Fruit fly (Drosophila melanogaster) whole organism, embryonic: Measurements from ENCODE around the gene Hr78.

Source experiments
- Adf1 ChIP-seq: fragments of 200-800 bp; sonication (Bioruptor generic); IDR thresholded peaks from 2 replicates; pipeline ENCODE4 v1.3.6; 2022; ENCODE audit warnings: missing biosample characterization, missing genetic modification characterization
- Aef1 ChIP-seq: fragments of 200-800 bp; sonication (Bioruptor generic); IDR thresholded peaks from 3 replicates; pipeline ENCODE4 v1.3.6; 2022; ENCODE audit warnings: missing biosample characterization, missing genetic modification characterization
- C15 ChIP-seq: fragments of 200-800 bp; sonication (Bioruptor generic); IDR thresholded peaks from 3 replicates; pipeline ENCODE4 v1.3.6; 2022; ENCODE audit warnings: missing biosample characterization, missing genetic modification characterization
- CG12219 ChIP-seq: fragments of 200-800 bp; sonication (Bioruptor generic); optimal IDR thresholded peaks from 3 replicates; lab custom pipeline; 2018; ENCODE audit warnings: missing biosample characterization, mild to moderate bottlenecking, missing genetic modification characterization
- CG12744 ChIP-seq: fragments of 200-800 bp; sonication (Bioruptor generic); optimal IDR thresholded peaks from 2 replicates; lab custom pipeline; 2016; ENCODE audit warnings: missing biosample characterization, missing genetic modification characterization
- CG14014 ChIP-seq: fragments of 200-800 bp; sonication (Bioruptor generic); IDR thresholded peaks from 2 replicates; pipeline ENCODE4 v1.3.6; 2022; ENCODE audit warnings: missing biosample characterization, missing genetic modification characterization
- CG15479 ChIP-seq: fragments of 200-800 bp; sonication (Bioruptor generic); optimal IDR thresholded peaks from 3 replicates; lab custom pipeline; 2019; ENCODE audit warnings: missing biosample characterization, mild to moderate bottlenecking, missing genetic modification characterization, moderate library complexity
- CG17829 ChIP-seq: fragments of 200-800 bp; optimal IDR thresholded peaks from 2 replicates; lab custom pipeline; 2019; ENCODE audit warnings: missing biosample characterization, mild to moderate bottlenecking, missing genetic modification characterization, moderate library complexity
- CG30020 ChIP-seq: fragments of 200-800 bp; optimal IDR thresholded peaks from 2 replicates; lab custom pipeline; 2019; ENCODE audit warnings: missing biosample characterization, mild to moderate bottlenecking, missing genetic modification characterization, moderate library complexity
- CG31224 ChIP-seq: fragments of 200-800 bp; sonication (Bioruptor generic); IDR thresholded peaks from 2 replicates; pipeline ENCODE4 v1.3.6; 2022; ENCODE audit warnings: missing biosample characterization, missing genetic modification characterization
- CG32772 ChIP-seq: fragments of 200-800 bp; sonication (Bioruptor generic); IDR thresholded peaks from 2 replicates; pipeline ENCODE4 v1.3.6; 2022; ENCODE audit warnings: missing biosample characterization, missing genetic modification characterization
- CG8478 ChIP-seq: fragments of >200 bp; optimal IDR thresholded peaks from 2 replicates; lab custom pipeline; 2018
- CG9609 ChIP-seq: fragments of 200-800 bp; sonication (Bioruptor generic); optimal IDR thresholded peaks from 3 replicates; lab custom pipeline; 2016; ENCODE audit warnings: missing biosample characterization, missing genetic modification characterization
- Elba2 ChIP-seq: fragments of 200-800 bp; sonication (Bioruptor generic); optimal IDR thresholded peaks from 3 replicates; lab custom pipeline; 2016; ENCODE audit warnings: missing biosample characterization, missing genetic modification characterization
- Ets97D ChIP-seq: fragments of 200-800 bp; sonication (Bioruptor generic); optimal IDR thresholded peaks from 3 replicates; lab custom pipeline; 2016; ENCODE audit warnings: missing biosample characterization, missing genetic modification characterization
- HmgD ChIP-seq: fragments of 200-800 bp; sonication (Bioruptor generic); optimal IDR thresholded peaks from 3 replicates; lab custom pipeline; 2016; ENCODE audit warnings: missing biosample characterization, missing genetic modification characterization
- Hmr ChIP-seq: fragments of 200-800 bp; sonication (Bioruptor generic); optimal IDR thresholded peaks from 3 replicates; lab custom pipeline; 2017; ENCODE audit warnings: mild to moderate bottlenecking, missing biosample characterization, missing genetic modification reagents, missing genetic modification characterization
- Jarid2 ChIP-seq: fragments of 200-800 bp; sonication (Bioruptor generic); optimal IDR thresholded peaks from 3 replicates; lab custom pipeline; 2017; ENCODE audit warnings: mild to moderate bottlenecking, missing biosample characterization, missing genetic modification reagents, missing genetic modification characterization
- MBD-R2 ChIP-seq: fragments of 200-800 bp; sonication (Bioruptor generic); IDR thresholded peaks from 2 replicates; pipeline ENCODE4 v1.3.6; 2022; ENCODE audit warnings: missing biosample characterization, missing genetic modification characterization
- NC2β ChIP-seq: fragments of 200-800 bp; sonication (Bioruptor generic); optimal IDR thresholded peaks from 2 replicates; lab custom pipeline; 2016; ENCODE audit warnings: missing biosample characterization, missing genetic modification characterization
- Neu2 ChIP-seq: fragments of 200-800 bp; sonication (Bioruptor generic); optimal IDR thresholded peaks from 3 replicates; lab custom pipeline; 2016; ENCODE audit warnings: missing biosample characterization, missing genetic modification characterization, borderline replicate concordance
- Nf-YA ChIP-seq: fragments of 200-800 bp; sonication (Bioruptor generic); IDR thresholded peaks from 2 replicates; pipeline ENCODE4 v1.3.6; 2022; ENCODE audit warnings: missing biosample characterization, missing genetic modification characterization
- Scr ChIP-seq: fragments of 200-800 bp; sonication (Bioruptor generic); IDR thresholded peaks from 2 replicates; pipeline ENCODE4 v1.3.6; 2022; ENCODE audit warnings: missing biosample characterization, missing genetic modification characterization; ENCODE audit not compliant: partially characterized antibody
- Trl ChIP-seq, 3 experiments: fragments of >200 bp in 2 of 3; fragments of 200-800 bp in 1 of 3; sonication (Bioruptor generic) in 1 of 3; optimal IDR thresholded peaks; 2 replicates in 1 of 3; 3 replicates in 2 of 3; lab custom pipeline; 2016 to 2017; ENCODE audit warnings: missing biosample characterization in 1 of 3, missing genetic modification characterization in 1 of 3
- YL-1 ChIP-seq: fragments of 200-800 bp; sonication (Bioruptor generic); optimal IDR thresholded peaks from 3 replicates; lab custom pipeline; 2017; ENCODE audit warnings: missing biosample characterization, mild to moderate bottlenecking, missing genetic modification characterization
- al ChIP-seq: fragments of 200-800 bp; sonication (Bioruptor generic); IDR thresholded peaks from 2 replicates; pipeline ENCODE4 v1.3.6; 2022; ENCODE audit warnings: missing biosample characterization, missing genetic modification characterization
- btn ChIP-seq: fragments of 200-800 bp; sonication (Bioruptor generic); optimal IDR thresholded peaks from 2 replicates; lab custom pipeline; 2016; ENCODE audit warnings: missing biosample characterization, missing genetic modification characterization
- cad ChIP-seq: fragments of >200 bp; optimal IDR thresholded peaks from 2 replicates; lab custom pipeline; 2017; ENCODE audit warnings: missing biosample characterization, missing genetic modification characterization
- cato ChIP-seq: fragments of 200-800 bp; sonication (Bioruptor generic); optimal IDR thresholded peaks from 2 replicates; lab custom pipeline; 2016; ENCODE audit warnings: missing biosample characterization, missing genetic modification characterization, borderline replicate concordance
- cg ChIP-seq: fragments of 200-800 bp; sonication (Bioruptor generic); optimal IDR thresholded peaks from 3 replicates; lab custom pipeline; 2019; ENCODE audit warnings: missing biosample characterization, mild to moderate bottlenecking, missing genetic modification characterization, moderate library complexity
- ci ChIP-seq: fragments of 200-800 bp; sonication (Bioruptor generic); IDR thresholded peaks from 3 replicates; pipeline ENCODE4 v1.3.6; 2022; ENCODE audit warnings: missing biosample characterization, missing genetic modification characterization
- crol ChIP-seq: fragments of 200-800 bp; sonication (Bioruptor generic); IDR thresholded peaks from 2 replicates; pipeline ENCODE4 v1.3.6; 2022; ENCODE audit warnings: missing biosample characterization, missing genetic modification characterization
- grn ChIP-seq: fragments of 200-800 bp; sonication (Bioruptor generic); optimal IDR thresholded peaks from 3 replicates; lab custom pipeline; 2017; ENCODE audit warnings: missing biosample characterization, missing genetic modification characterization
- gt ChIP-seq: fragments of 200-800 bp; sonication (Bioruptor generic); IDR thresholded peaks from 2 replicates; pipeline ENCODE4 v1.3.6; 2022; ENCODE audit warnings: missing biosample characterization, missing genetic modification characterization
- hkb ChIP-seq, 2 experiments: fragments of 200-800 bp in 1 of 2; fragments of >200 bp in 1 of 2; sonication (Bioruptor generic) in 1 of 2; IDR thresholded peaks in 1 of 2; optimal IDR thresholded peaks in 1 of 2; 2 replicates each; pipeline versions ENCODE4 v1.3.6 to Lab custom; 2017 to 2022; ENCODE audit warnings: missing biosample characterization in 1 of 2, missing genetic modification characterization in 1 of 2
- lola ChIP-seq, 3 experiments: fragments of >200 bp in 2 of 3; fragments of 200-800 bp in 1 of 3; sonication (Bioruptor generic) in 1 of 3; optimal IDR thresholded peaks; 2 replicates each; lab custom pipeline; 2017 to 2019; ENCODE audit warnings: missing biosample characterization in 3 of 3, missing genetic modification characterization in 3 of 3, mild to moderate bottlenecking in 1 of 3, moderate library complexity in 1 of 3
- maf-S ChIP-seq: fragments of 200-800 bp; sonication (Bioruptor generic); optimal IDR thresholded peaks from 2 replicates; lab custom pipeline; 2016; ENCODE audit warnings: missing biosample characterization, missing genetic modification characterization
- onecut ChIP-seq: fragments of 200-800 bp; sonication (Bioruptor generic); IDR thresholded peaks from 2 replicates; pipeline ENCODE4 v1.3.6; 2022; ENCODE audit warnings: missing biosample characterization, missing genetic modification characterization
- org-1 ChIP-seq: fragments of 200-800 bp; sonication (Bioruptor generic); optimal IDR thresholded peaks from 2 replicates; lab custom pipeline; 2017; ENCODE audit warnings: missing biosample characterization, missing genetic modification characterization
- pan ChIP-seq, 4 experiments: fragments of >200 bp in 3 of 4; fragments of 200-800 bp in 1 of 4; sonication (Bioruptor generic) in 1 of 4; optimal IDR thresholded peaks in 3 of 4; IDR thresholded peaks in 1 of 4; 2 replicates each; pipeline versions ENCODE4 v1.3.6 to Lab custom; 2017 to 2022; ENCODE audit warnings: missing biosample characterization in 2 of 4, missing genetic modification characterization in 2 of 4, mixed read lengths in 1 of 4
- ranshi ChIP-seq: fragments of 200-800 bp; sonication (Bioruptor generic); IDR thresholded peaks from 2 replicates; pipeline ENCODE4 v1.3.6; 2022; ENCODE audit warnings: missing biosample characterization, missing genetic modification characterization
- slou ChIP-seq: fragments of 200-800 bp; sonication (Bioruptor generic); optimal IDR thresholded peaks from 3 replicates; lab custom pipeline; 2016; ENCODE audit warnings: missing biosample characterization, missing genetic modification characterization
- sqz ChIP-seq: fragments of 200-800 bp; sonication (Bioruptor generic); optimal IDR thresholded peaks from 3 replicates; lab custom pipeline; 2018; ENCODE audit warnings: missing biosample characterization, mild to moderate bottlenecking, missing genetic modification characterization
- tin ChIP-seq: fragments of 200-800 bp; sonication (Bioruptor generic); optimal IDR thresholded peaks from 3 replicates; lab custom pipeline; 2016; ENCODE audit warnings: missing biosample characterization, missing genetic modification characterization
- tio ChIP-seq: fragments of 200-800 bp; sonication (Bioruptor generic); optimal IDR thresholded peaks from 2 replicates; lab custom pipeline; 2017; ENCODE audit warnings: missing biosample characterization, missing genetic modification characterization, inconsistent platforms
- tll ChIP-seq, 2 experiments: fragments of 200-800 bp in 1 of 2; fragments of >200 bp in 1 of 2; sonication (Bioruptor generic) in 1 of 2; optimal IDR thresholded peaks; 2 replicates each; lab custom pipeline; 2017 to 2019; ENCODE audit warnings: missing biosample characterization in 2 of 2, missing genetic modification characterization in 2 of 2, mild to moderate bottlenecking in 1 of 2, moderate library complexity in 1 of 2
- vvl ChIP-seq: fragments of 200-800 bp; sonication (Bioruptor generic); IDR thresholded peaks from 2 replicates; pipeline ENCODE4 v1.3.6; 2022; ENCODE audit warnings: missing biosample characterization, missing genetic modification characterization

Hr78 gene

dm6 chr3L:21476429-21477006 is 20.8 kb downstream of the Hr78 start, which contains the start of gene croc (continued):
- no peak for TF ChIP-seq pan (optimal IDR thresholded peaks at IDR 0.05; lab: Kevin White, UChicago)
- TF ChIP-seq pan (GFP tag; optimal IDR thresholded peaks at IDR 0.05 in 1 of 2, IDR thresholded peaks at IDR 0.05 in 1 of 2): no peak
- TF ChIP-seq grn: peak; percentile 80
- peak; percentile 24 for TF ChIP-seq CG17829
- TF ChIP-seq Elba2 (GFP tag; lab: Kevin White, UChicago): no peak
- no peak for TF ChIP-seq Aef1 (GFP tag; lab: Robert Waterston, UW)
- TF ChIP-seq Nf-YA (GFP tag; lab: Robert Waterston, UW): peak; percentile 75
- TF ChIP-seq CG12744 (GFP tag; lab: Kevin White, UChicago): no peak
- no peak for TF ChIP-seq CG30020 (tag; lab: Kevin White, UChicago)
- no peak for TF ChIP-seq CG12219
- TF ChIP-seq tll (GFP tag; optimal IDR thresholded peaks at IDR 0.05; lab: Kevin White, UChicago): peak; percentile 96 to 98
- TF ChIP-seq HmgD (GFP tag; lab: Kevin White, UChicago): peak; percentile 43
- no peak for TF ChIP-seq hkb (optimal IDR thresholded peaks at IDR 0.05; lab: Kevin White, UChicago)
- TF ChIP-seq hkb (GFP tag; IDR thresholded peaks at IDR 0.05; lab: Robert Waterston, UW): 0 out of 2 replicates have a peak, but pooled peaks have one; percentile 10
- peak; percentile 98 for TF ChIP-seq cg (GFP tag; lab: Kevin White, UChicago)
- TF ChIP-seq ci (GFP tag; lab: Robert Waterston, UW): peak; percentile 59; the same call in 1 of the 3 replicates
- TF ChIP-seq MBD-R2 (GFP tag; lab: Robert Waterston, UW): no peak
- TF ChIP-seq btn (GFP tag; lab: Kevin White, UChicago): no peak
- peak; percentile 1 for TF ChIP-seq Hmr (GFP tag; lab: Kevin White, UChicago)
- no peak; the same call in 1 of the 2 replicates for TF ChIP-seq Scr (GFP tag; lab: Robert Waterston, UW)
- TF ChIP-seq Trl (optimal IDR thresholded peaks at IDR 0.05; lab: Kevin White, UChicago): peak; percentile 87 to 97
- peak; percentile 31 for TF ChIP-seq Trl (GFP tag; optimal IDR thresholded peaks at IDR 0.05; lab: Kevin White, UChicago)
- TF ChIP-seq onecut (GFP tag; lab: Robert Waterston, UW): no peak
- TF ChIP-seq slou: no peak
- TF ChIP-seq CG31224: no peak
- no peak for TF ChIP-seq org-1 (GFP tag; lab: Kevin White, UChicago)
- peak; percentile 78 for TF ChIP-seq Neu2 (GFP tag; lab: Kevin White, UChicago)
- TF ChIP-seq vvl: 0 out of 2 replicates have a peak, but pooled peaks have one; percentile 49
- TF ChIP-seq maf-S (GFP tag; lab: Kevin White, UChicago): no peak
- TF ChIP-seq CG9609 (GFP tag; lab: Kevin White, UChicago): no peak
- TF ChIP-seq cad (GFP tag; lab: Kevin White, UChicago): no peak
- peak; percentile 63 for TF ChIP-seq crol
- TF ChIP-seq CG14014: no peak
- no peak for TF ChIP-seq tio (GFP tag; lab: Kevin White, UChicago)
- peak; percentile 40 for TF ChIP-seq Ets97D (GFP tag; lab: Kevin White, UChicago)
- no peak for TF ChIP-seq gt
- no peak for TF ChIP-seq NC2β (GFP tag; lab: Kevin White, UChicago)
- TF ChIP-seq al (GFP tag; lab: Robert Waterston, UW): no peak
- no peak for TF ChIP-seq cato (GFP tag; lab: Kevin White, UChicago)
- no peak for TF ChIP-seq YL-1 (GFP tag; lab: Kevin White, UChicago)
- TF ChIP-seq lola (GFP tag; optimal IDR thresholded peaks at IDR 0.05; lab: Kevin White, UChicago): peak in 1 of 3 experiments; percentile 54
- no peak for TF ChIP-seq C15 (GFP tag; lab: Robert Waterston, UW)
- TF ChIP-seq sqz (GFP tag; lab: Kevin White, UChicago): peak; percentile 55
- TF ChIP-seq Jarid2 (GFP tag; lab: Kevin White, UChicago): peak; percentile 67
- TF ChIP-seq Adf1 (GFP tag; lab: Robert Waterston, UW): peak; percentile 91
- no peak for TF ChIP-seq CG32772 (GFP tag; lab: Robert Waterston, UW)
- TF ChIP-seq tin (GFP tag; lab: Kevin White, UChicago): peak; percentile 33
- TF ChIP-seq ranshi (GFP tag; lab: Robert Waterston, UW): no peak
- TF ChIP-seq CG8478 (lab: Kevin White, UChicago): peak; percentile 99
- peak; percentile 47 for TF ChIP-seq CG15479 (GFP tag; lab: Kevin White, UChicago)
